Worm (Caenorhabditis elegans): ENCODE data around the gene pals-28.
"Not testable (repeated sequence)": the region's sequence is repeated elsewhere in the genome, so short reads cannot be mapped to it uniquely, and the experiment has no call there.

Gene pals-28

ce11 chrIII:4378600-4379293, 5.8 kb upstream of the pals-28 start (continued):
- TF ChIP-seq zip-2 (tag; optimal IDR thresholded peaks at IDR 0.05) (peak; percentile 45), pqm-1 (tag; optimal IDR thresholded peaks at IDR 0.05) (peak; percentile 70), vab-7 (GFP tag; IDR thresholded peaks at IDR 0.05) (0 out of 2 replicates have a peak, but pooled peaks have one; percentile 43), nhr-28 (tag; optimal IDR thresholded peaks at IDR 0.05) (peak; percentile 18), lsy-2 (tag; optimal IDR thresholded peaks at IDR 0.05) (peak in 1 of 2 experiments; percentile 64), arid-1 (GFP tag; conservative IDR thresholded peaks at IDR 0.05) (peak; percentile 68), Y48G9A.11 (GFP tag; IDR thresholded peaks at IDR 0.05) (0 out of 2 replicates have a peak, but pooled peaks have one; percentile 7), saeg-2 (GFP tag; IDR thresholded peaks at IDR 0.05) (0 out of 2 replicates have a peak, but pooled peaks have one; percentile 68), ctbp-1 (GFP tag; IDR thresholded peaks at IDR 0.05) (peak; percentile 69), ceh-44 (GFP tag; IDR thresholded peaks at IDR 0.05) (peak; percentile 37; the same call in 1 of the 2 replicates), lin-13 (GFP tag; optimal IDR thresholded peaks at IDR 0.05) (peak; percentile 38), pha-4 (GFP tag; IDR thresholded peaks at IDR 0.05) (peak; percentile 82), spr-3 (GFP tag; optimal IDR thresholded peaks at IDR 0.05) (peak; percentile 44), duxl-1 (tag; optimal IDR thresholded peaks at IDR 0.05; ENCODE audit: poor library complexity) (peak; percentile 79), madf-5 (GFP tag; IDR thresholded peaks at IDR 0.05) (peak; percentile 46 to 62; a peak in 1 of 4 replicates), mxl-3 (GFP tag; optimal IDR thresholded peaks at IDR 0.05) (peak; percentile 48), lir-3 (tag; optimal IDR thresholded peaks at IDR 0.05) (peak; percentile 75), hlh-30 (tag; optimal IDR thresholded peaks at IDR 0.05; ENCODE audit: insufficient read depth) (peak; percentile 34), zip-11 (GFP tag; IDR thresholded peaks at IDR 0.05) (peak; percentile 46; the same call in 1 of the 2 replicates), php-3 (GFP tag; IDR thresholded peaks at IDR 0.05) (peak; percentile 48), madf-9 (GFP tag; conservative IDR thresholded peaks at IDR 0.05) (peak; percentile 56; the same call in 1 of the 2 replicates), F10B5.3 (tag; optimal IDR thresholded peaks at IDR 0.05) (peak; percentile 68), set-16 (GFP tag; IDR thresholded peaks at IDR 0.05) (peak; percentile 91), nhr-42 (GFP tag; IDR thresholded peaks at IDR 0.05) (peak; percentile 68), lin-38 (GFP tag; IDR thresholded peaks at IDR 0.05) (peak; percentile 72), mdt-29 (GFP tag; IDR thresholded peaks at IDR 0.05) (0 out of 2 replicates have a peak, but pooled peaks have one; percentile 17), lin-29 (GFP tag; IDR thresholded peaks at IDR 0.05) (0 out of 2 replicates have a peak, but pooled peaks have one; percentile 16), daf-19 (GFP tag; conservative IDR thresholded peaks at IDR 0.05) (0 out of 2 replicates have a peak, but pooled peaks have one; percentile 57), spr-1 (tag; optimal IDR thresholded peaks at IDR 0.05) (peak; percentile 77), zfp-3 (GFP tag; conservative IDR thresholded peaks at IDR 0.05) (0 out of 2 replicates have a peak, but pooled peaks have one; percentile 34), ceh-20 (GFP tag; IDR thresholded peaks at IDR 0.05) (peak; percentile 73), ZK337.2 (GFP tag; IDR thresholded peaks at IDR 0.05) (peak; percentile 70; the same call in 1 of the 2 replicates), gei-8 (GFP tag; optimal IDR thresholded peaks at IDR 0.05) (peak; percentile 41), T20F7.1 (GFP tag; optimal IDR thresholded peaks at IDR 0.05) (peak; percentile 57), dve-1 (tag; optimal IDR thresholded peaks at IDR 0.05; ENCODE audit: insufficient read depth) (peak; percentile 43), T26A8.4 (GFP tag; IDR thresholded peaks at IDR 0.05) (peak; percentile 89), Y105C5A.15 (GFP tag; IDR thresholded peaks at IDR 0.05) (0 out of 2 replicates have a peak, but pooled peaks have one; percentile 12), snpc-1.2 (GFP tag; IDR thresholded peaks at IDR 0.05) (peak; percentile 30; the same call in 1 of the 2 replicates), daf-16 (GFP tag; optimal IDR thresholded peaks at IDR 0.05) (peak in 1 of 2 experiments; percentile 48), daf-16 (tag; optimal IDR thresholded peaks at IDR 0.05) (peak; percentile 40), lin-1 (GFP tag; IDR thresholded peaks at IDR 0.05) (peak; percentile 63), mep-1 (tag; optimal IDR thresholded peaks at IDR 0.05) (peak; percentile 72), nhr-25 (tag; optimal IDR thresholded peaks at IDR 0.05; ENCODE audit: borderline replicate concordance, insufficient read depth) (peak; percentile 79), dmd-6 (GFP tag; IDR thresholded peaks at IDR 0.05) (peak; percentile 63), tra-1 (GFP tag; IDR thresholded peaks at IDR 0.05) (peak; percentile 64)
- TF ChIP-seq pha-4 (tag; optimal IDR thresholded peaks at IDR 0.05) = not testable (repeated sequence)

All from whole organism, L4 larva.